Worm (Caenorhabditis elegans) whole organism, L4 larva: ENCODE results near the gene B0252.8.

ENCODE experiments used
- D1046.2 ChIP-seq: fragments of 200-800 bp; sonication (Bioruptor generic); IDR thresholded peaks from 2 replicates; pipeline ENCODE4 v1.3.6; 2022; ENCODE audit warnings: missing genetic modification characterization, missing compliant biosample characterization
- F26F4.8 ChIP-seq: fragments of 200-800 bp; sonication (Bioruptor generic); conservative IDR thresholded peaks from 2 replicates; pipeline ENCODE4 v1.3.6; 2022; ENCODE audit warnings: missing genetic modification characterization, missing compliant biosample characterization
- F49E8.2 ChIP-seq: sonication (generic microtip); optimal IDR thresholded peaks from 2 replicates; lab custom pipeline; 2016; ENCODE audit warnings: missing compliant biosample characterization, mild to moderate bottlenecking, missing genetic modification characterization, borderline replicate concordance
- T20F7.1 ChIP-seq: fragments of 200-800 bp; sonication (Bioruptor generic); optimal IDR thresholded peaks from 2 replicates; lab custom pipeline; 2018; ENCODE audit warnings: mild to moderate bottlenecking, missing genetic modification characterization, missing compliant biosample characterization
- T26A8.4 ChIP-seq: fragments of 200-800 bp; sonication (Bioruptor generic); IDR thresholded peaks from 2 replicates; pipeline ENCODE4 v1.3.6; 2022; ENCODE audit warnings: missing genetic modification characterization, missing compliant biosample characterization
- Y105C5A.15 ChIP-seq: fragments of 200-800 bp; sonication (Bioruptor generic); IDR thresholded peaks from 2 replicates; pipeline ENCODE4 v1.3.6; 2022; ENCODE audit warnings: missing genetic modification characterization, missing compliant biosample characterization
- Y48G9A.11 ChIP-seq: fragments of 200-800 bp; sonication (Bioruptor generic); IDR thresholded peaks from 2 replicates; pipeline ENCODE4 v1.3.6; 2022; ENCODE audit warnings: missing genetic modification reagents, missing genetic modification characterization, missing compliant biosample characterization
- ZK546.5 ChIP-seq, 2 experiments: sonication (generic microtip); optimal IDR thresholded peaks; 2 replicates each; lab custom pipeline; 2017; ENCODE audit warnings: missing biosample characterization in 2 of 2, missing genetic modification characterization in 2 of 2
- aha-1 ChIP-seq: fragments of 150-350 bp; peaks from one replicate; lab custom pipeline; 2014; ENCODE audit warnings: missing biosample characterization, missing genetic modification characterization
- ama-1 ChIP-seq: fragments of 150-350 bp; optimal IDR thresholded peaks from 2 replicates; lab custom pipeline; 2014; ENCODE audit warnings: inconsistent platforms, mixed read lengths
- arid-1 ChIP-seq: fragments of 200-800 bp; sonication (Bioruptor generic); conservative IDR thresholded peaks from 2 replicates; pipeline ENCODE4 v1.3.6; 2022; ENCODE audit warnings: missing genetic modification reagents, missing genetic modification characterization, missing compliant biosample characterization
- ceh-20 ChIP-seq: fragments of 200-800 bp; sonication (Bioruptor generic); IDR thresholded peaks from 2 replicates; pipeline ENCODE4 v1.3.6; 2022; ENCODE audit warnings: missing genetic modification reagents, missing genetic modification characterization, missing compliant biosample characterization
- daf-12 ChIP-seq: fragments of 150-350 bp; optimal IDR thresholded peaks from 2 replicates; lab custom pipeline; 2014; ENCODE audit warnings: missing biosample characterization, missing genetic modification reagents, missing genetic modification characterization
- daf-16 ChIP-seq, 3 experiments: sonication (generic microtip); optimal IDR thresholded peaks; 2 replicates each; lab custom pipeline; 2016 to 2017; ENCODE audit warnings: missing genetic modification characterization in 3 of 3, missing genetic modification reagents in 3 of 3, mild to moderate bottlenecking in 2 of 3, missing compliant biosample characterization in 2 of 3, missing biosample characterization in 1 of 3, moderate library complexity in 1 of 3
- daf-19 ChIP-seq: fragments of 200-800 bp; sonication (Bioruptor generic); conservative IDR thresholded peaks from 2 replicates; pipeline ENCODE4 v1.3.6; 2022; ENCODE audit warnings: missing genetic modification characterization, missing compliant biosample characterization
- dmd-6 ChIP-seq: fragments of 200-800 bp; sonication (Bioruptor generic); IDR thresholded peaks from 2 replicates; pipeline ENCODE4 v1.3.6; 2022; ENCODE audit warnings: missing genetic modification reagents, missing genetic modification characterization, missing compliant biosample characterization
- dmd-8 ChIP-seq: fragments of 200-800 bp; sonication (Bioruptor generic); IDR thresholded peaks from 2 replicates; pipeline ENCODE4 v1.3.6; 2022; ENCODE audit warnings: missing genetic modification characterization, missing compliant biosample characterization
- dmd-9 ChIP-seq: fragments of 200-800 bp; sonication (Bioruptor generic); IDR thresholded peaks from 2 replicates; pipeline ENCODE4 v1.3.6; 2022; ENCODE audit warnings: missing genetic modification reagents, missing genetic modification characterization, missing compliant biosample characterization
- duxl-1 ChIP-seq: sonication (generic microtip); optimal IDR thresholded peaks from 2 replicates; lab custom pipeline; 2016; ENCODE audit warnings: mild to moderate bottlenecking, missing genetic modification characterization, moderate library complexity, missing compliant biosample characterization; ENCODE audit not compliant: poor library complexity
- egl-27 ChIP-seq: sonication (generic microtip); optimal IDR thresholded peaks from 3 replicates; lab custom pipeline; 2017; ENCODE audit warnings: missing biosample characterization, missing genetic modification reagents, missing genetic modification characterization
- egl-43 ChIP-seq: fragments of 200-800 bp; sonication (Bioruptor generic); IDR thresholded peaks from 2 replicates; pipeline ENCODE4 v1.3.6; 2022; ENCODE audit warnings: missing genetic modification reagents, missing genetic modification characterization, missing compliant biosample characterization
- hif-1 ChIP-seq, 2 experiments: sonication (generic microtip); optimal IDR thresholded peaks; 2 replicates each; lab custom pipeline; 2016 to 2017; ENCODE audit warnings: missing compliant biosample characterization in 2 of 2, missing genetic modification characterization in 2 of 2, missing genetic modification reagents in 2 of 2, missing genotype in 2 of 2, mild to moderate bottlenecking in 1 of 2
- hlh-11 ChIP-seq: fragments of 200-800 bp; sonication (Bioruptor generic); optimal IDR thresholded peaks from 2 replicates; lab custom pipeline; 2018; ENCODE audit warnings: mild to moderate bottlenecking, missing genetic modification characterization, missing compliant biosample characterization
- hlh-30 ChIP-seq: sonication (generic microtip); optimal IDR thresholded peaks from 2 replicates; lab custom pipeline; 2017; ENCODE audit warnings: antibody characterized with exemption, mild to moderate bottlenecking, missing genetic modification characterization, missing compliant biosample characterization; ENCODE audit not compliant: insufficient read depth
- jun-1 ChIP-seq: fragments of 150-350 bp; optimal IDR thresholded peaks from 2 replicates; lab custom pipeline; 2014; ENCODE audit warnings: missing biosample characterization, missing genetic modification reagents, missing genetic modification characterization
- lin-1 ChIP-seq: fragments of 200-800 bp; sonication (Bioruptor generic); IDR thresholded peaks from 2 replicates; pipeline ENCODE4 v1.3.6; 2022; ENCODE audit warnings: missing genetic modification reagents, missing genetic modification characterization, missing compliant biosample characterization
- lin-13 ChIP-seq: fragments of 150-350 bp; optimal IDR thresholded peaks from 2 replicates; lab custom pipeline; 2014; ENCODE audit warnings: missing biosample characterization, missing genetic modification reagents, missing genetic modification characterization
- lin-38 ChIP-seq: fragments of 200-800 bp; sonication (Bioruptor generic); IDR thresholded peaks from 2 replicates; pipeline ENCODE4 v1.3.6; 2022; ENCODE audit warnings: missing genetic modification reagents, missing genetic modification characterization, missing compliant biosample characterization
- lir-3 ChIP-seq: sonication (generic microtip); optimal IDR thresholded peaks from 2 replicates; lab custom pipeline; 2016; ENCODE audit warnings: mild to moderate bottlenecking, missing genetic modification characterization, missing compliant biosample characterization
- mdt-29 ChIP-seq: fragments of 200-800 bp; sonication (Bioruptor generic); IDR thresholded peaks from 2 replicates; pipeline ENCODE4 v1.3.6; 2022; ENCODE audit warnings: missing genetic modification reagents, missing genetic modification characterization, missing compliant biosample characterization
- mep-1 ChIP-seq: fragments of 150-350 bp; sonication (generic microtip); optimal IDR thresholded peaks from 3 replicates; lab custom pipeline; 2014; ENCODE audit warnings: missing biosample characterization, missing genetic modification characterization
- mes-2 ChIP-seq: sonication (generic microtip); optimal IDR thresholded peaks from 2 replicates; lab custom pipeline; 2016; ENCODE audit warnings: missing genotype, mild to moderate bottlenecking, missing genetic modification characterization, missing compliant biosample characterization; ENCODE audit not compliant: poor library complexity, severe bottlenecking
- mxl-2 ChIP-seq: fragments of 200-800 bp; sonication (Bioruptor generic); conservative IDR thresholded peaks from 2 replicates; pipeline ENCODE4 v1.3.6; 2022; ENCODE audit warnings: missing genetic modification reagents, missing genetic modification characterization, missing compliant biosample characterization
- mxl-3 ChIP-seq: fragments of 200-800 bp; sonication (Bioruptor generic); optimal IDR thresholded peaks from 2 replicates; lab custom pipeline; 2018; ENCODE audit warnings: mild to moderate bottlenecking, missing genetic modification characterization, missing compliant biosample characterization
- nhr-10 ChIP-seq: fragments of 150-350 bp; optimal IDR thresholded peaks from 2 replicates; lab custom pipeline; 2014; ENCODE audit warnings: missing biosample characterization, missing genetic modification characterization
- nhr-102 ChIP-seq: sonication (generic microtip); optimal IDR thresholded peaks from 2 replicates; lab custom pipeline; 2016; ENCODE audit warnings: mild to moderate bottlenecking, missing genetic modification characterization, moderate library complexity, missing compliant biosample characterization
- nhr-28 ChIP-seq: fragments of 150-350 bp; optimal IDR thresholded peaks from 2 replicates; lab custom pipeline; 2014; ENCODE audit warnings: missing biosample characterization, missing genetic modification characterization
- nhr-41 ChIP-seq: fragments of 200-800 bp; sonication (Bioruptor generic); IDR thresholded peaks from 2 replicates; pipeline ENCODE4 v1.3.6; 2022; ENCODE audit warnings: missing genetic modification reagents, missing genetic modification characterization, missing compliant biosample characterization
- nhr-48 ChIP-seq: sonication (generic microtip); optimal IDR thresholded peaks from 2 replicates; lab custom pipeline; 2016; ENCODE audit warnings: mild to moderate bottlenecking, missing genetic modification characterization, missing compliant biosample characterization
- nhr-77 ChIP-seq: fragments of 150-350 bp; optimal IDR thresholded peaks from 2 replicates; lab custom pipeline; 2014; ENCODE audit warnings: missing biosample characterization, missing genetic modification characterization
- pha-4 ChIP-seq, 2 experiments: fragments of 150-350 bp in 1 of 2; fragments of 200-800 bp in 1 of 2; sonication (Bioruptor generic) in 1 of 2; IDR thresholded peaks in 1 of 2; optimal IDR thresholded peaks in 1 of 2; 2 replicates each; pipeline versions ENCODE4 v1.3.6 to Lab custom; 2014 to 2022; ENCODE audit warnings: missing genetic modification characterization in 2 of 2, missing genetic modification reagents in 2 of 2, missing biosample characterization in 1 of 2, missing compliant biosample characterization in 1 of 2
- php-3 ChIP-seq: fragments of 200-800 bp; sonication (Bioruptor generic); IDR thresholded peaks from 2 replicates; pipeline ENCODE4 v1.3.6; 2022; ENCODE audit warnings: missing genetic modification reagents, missing genetic modification characterization, missing compliant biosample characterization
- pqm-1 ChIP-seq: sonication (generic microtip); optimal IDR thresholded peaks from 2 replicates; lab custom pipeline; 2017; ENCODE audit warnings: missing biosample characterization, missing genetic modification characterization
- spr-1 ChIP-seq: sonication (generic microtip); optimal IDR thresholded peaks from 2 replicates; lab custom pipeline; 2016; ENCODE audit warnings: mild to moderate bottlenecking, missing genetic modification characterization, missing compliant biosample characterization
- tag-97 ChIP-seq: fragments of 200-800 bp; sonication (Bioruptor generic); IDR thresholded peaks from 2 replicates; pipeline ENCODE4 v1.3.6; 2022; ENCODE audit warnings: missing genetic modification characterization, missing compliant biosample characterization
- unc-130 ChIP-seq: sonication (generic microtip); optimal IDR thresholded peaks from 2 replicates; lab custom pipeline; 2016; ENCODE audit warnings: missing genetic modification reagents, missing genetic modification characterization, missing compliant biosample characterization
- zip-2 ChIP-seq: fragments of 150-350 bp; optimal IDR thresholded peaks from 2 replicates; lab custom pipeline; 2014; ENCODE audit warnings: missing biosample characterization, missing genetic modification characterization

B0252.8 gene

ce11 chrII:6919363-6919851 lies 3.4 kb downstream of the B0252.8 start, which contains the start of gene B0252.1:
Gene B0252.1, plus strand, starts transcription at chrII:6919680.
- TF ChIP-seq lin-38 (GFP tag; lab: Robert Waterston, UW) (no peak), nhr-28 (tag; lab: Kevin White, UChicago) (peak; percentile 97), daf-12 (tag; lab: Kevin White, UChicago) (no peak), unc-130 (no peak), ama-1 (lab: Kevin White, UChicago) (no peak), daf-19 (GFP tag; lab: Robert Waterston, UW) (no peak), hlh-30 (no peak), dmd-6 (GFP tag; lab: Robert Waterston, UW) (peak; percentile 30; the same call in 1 of the 2 replicates), nhr-48 (tag; lab: Kevin White, UChicago) (no peak), mxl-3 (GFP tag; lab: Kevin White, UChicago) (peak; percentile 20), nhr-77 (tag; lab: Kevin White, UChicago) (peak; percentile 27), aha-1 (tag; lab: Kevin White, UChicago) (peak; percentile 13), T20F7.1 (GFP tag; lab: Kevin White, UChicago) (no peak), tag-97 (no peak), nhr-10 (tag; lab: Kevin White, UChicago) (no peak), egl-27 (tag; lab: Kevin White, UChicago) (no peak), D1046.2 (GFP tag; lab: Robert Waterston, UW) (no peak), mdt-29 (no peak), zip-2 (tag; lab: Kevin White, UChicago) (no peak), egl-43 (GFP tag; lab: Robert Waterston, UW) (no peak), lin-1 (GFP tag; lab: Robert Waterston, UW) (no peak), hif-1 (tag; optimal IDR thresholded peaks at IDR 0.05; lab: Kevin White, UChicago) (no peak), dmd-8 (GFP tag; lab: Robert Waterston, UW) (no peak), pqm-1 (tag; lab: Kevin White, UChicago) (peak; percentile 56), arid-1 (GFP tag; lab: Robert Waterston, UW) (no peak), F26F4.8 (no peak), duxl-1 (tag; lab: Kevin White, UChicago) (no peak), ZK546.5 (tag; optimal IDR thresholded peaks at IDR 0.05; lab: Kevin White, UChicago) (no peak), mxl-2 (GFP tag; lab: Robert Waterston, UW) (no peak), daf-16 (GFP tag; optimal IDR thresholded peaks at IDR 0.05; lab: Kevin White, UChicago) (no peak), daf-16 (tag; optimal IDR thresholded peaks at IDR 0.05; lab: Kevin White, UChicago) (peak; percentile 25), Y48G9A.11 (no peak), nhr-41 (no peak), ceh-20 (no peak), F49E8.2 (tag; lab: Kevin White, UChicago) (no peak), nhr-102 (tag; lab: Kevin White, UChicago) (peak; percentile 31), mes-2 (tag; lab: Kevin White, UChicago) (no peak), spr-1 (tag; lab: Kevin White, UChicago) (no peak), pha-4 (GFP tag; IDR thresholded peaks at IDR 0.05; lab: Robert Waterston, UW) (no peak), pha-4 (tag; optimal IDR thresholded peaks at IDR 0.05; lab: Kevin White, UChicago) (no peak), Y105C5A.15 (GFP tag; lab: Robert Waterston, UW) (no peak), jun-1 (tag; lab: Kevin White, UChicago) (no peak), T26A8.4 (GFP tag; lab: Robert Waterston, UW) (no peak), lin-13 (no peak), mep-1 (no peak), dmd-9 (GFP tag; lab: Robert Waterston, UW) (no peak), php-3 (GFP tag; lab: Robert Waterston, UW) (peak; percentile 95), hlh-11 (tag; lab: Kevin White, UChicago) (peak; percentile 68), lir-3 (tag; lab: Kevin White, UChicago) (no peak)
